Worm (Caenorhabditis elegans): ENCODE measurements around the gene C47E12.3.

The C47E12.3 gene

DNA sequence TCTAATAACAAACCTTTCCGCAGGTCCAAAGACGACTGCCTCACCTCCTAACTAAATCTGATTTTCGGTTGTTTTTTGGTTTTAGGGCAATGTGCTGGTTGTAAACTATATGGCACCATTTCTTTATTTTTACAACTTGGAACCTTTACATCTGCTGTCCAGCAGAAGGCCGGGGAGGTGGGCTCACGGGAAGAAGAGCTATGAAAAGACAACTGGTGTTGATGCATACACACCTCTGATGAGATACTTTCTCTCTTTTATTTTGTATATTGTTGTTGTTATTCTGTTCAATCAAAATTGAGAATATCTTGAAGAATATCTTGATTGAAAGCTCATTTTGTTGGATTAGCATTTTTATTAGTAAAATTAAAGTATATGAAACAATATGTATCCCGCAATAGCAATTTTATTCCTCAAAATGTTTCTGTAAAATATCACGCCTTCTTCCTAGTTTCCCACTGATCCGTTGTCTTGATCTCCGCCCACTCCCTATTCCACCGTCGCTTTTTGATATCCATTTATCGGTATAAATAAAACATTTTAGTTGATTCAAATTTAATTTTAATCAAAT is 24.0 kb downstream of the C47E12.3 start, which contains the start of gene dhp-2:
TSS of gene dhp-2 (plus strand) at position 521 of the 571 bp plus-strand sequence.
- TF ChIP-seq daf-16 (GFP tag; optimal IDR thresholded peaks at IDR 0.05) (peak in 1 of 2 experiments; percentile 56), daf-16 (tag; optimal IDR thresholded peaks at IDR 0.05) (no peak), nhr-11 (tag; optimal IDR thresholded peaks at IDR 0.05) (no peak)

DNA sequence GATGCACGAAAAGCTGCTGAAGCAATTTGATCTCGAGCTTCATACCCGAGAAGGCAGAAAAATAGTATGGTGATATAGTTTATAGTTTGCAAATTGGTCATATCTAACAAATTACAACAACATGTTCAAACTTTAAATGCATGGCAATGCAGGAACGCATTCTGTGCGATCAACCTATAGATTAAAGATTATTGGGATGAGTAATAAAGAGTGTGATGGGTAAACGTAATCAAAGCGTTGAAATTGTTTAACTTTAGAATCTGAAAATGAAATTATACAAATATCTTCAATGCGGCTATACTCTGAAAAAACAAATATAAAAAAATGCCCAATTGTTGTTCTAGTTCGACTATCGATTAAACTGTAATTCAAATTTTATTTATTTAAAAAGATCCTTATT is 25.4 kb downstream of the C47E12.3 start, which contains the start of gene C47E12.14:
TSS of gene C47E12.14 (minus strand) at position 101 of the 400 bp plus-strand sequence.
- no peak for TF ChIP-seq nhr-11 (tag; optimal IDR thresholded peaks at IDR 0.05)
- no peak for TF ChIP-seq lim-7 (GFP tag; IDR thresholded peaks at IDR 0.05)
- no peak for TF ChIP-seq lin-1 (GFP tag; IDR thresholded peaks at IDR 0.05)
- no peak for TF ChIP-seq nhr-6 (tag; optimal IDR thresholded peaks at IDR 0.05)
- no peak for TF ChIP-seq mep-1 (tag; optimal IDR thresholded peaks at IDR 0.05)
- TF ChIP-seq dmd-8 (GFP tag; IDR thresholded peaks at IDR 0.05), result no peak
- TF ChIP-seq lin-13 (GFP tag; optimal IDR thresholded peaks at IDR 0.05), result no peak
- no peak for TF ChIP-seq arid-1 (GFP tag; conservative IDR thresholded peaks at IDR 0.05)
- no peak for TF ChIP-seq duxl-1 (tag; optimal IDR thresholded peaks at IDR 0.05; ENCODE audit: poor library complexity)
- no peak for TF ChIP-seq ceh-28 (tag; optimal IDR thresholded peaks at IDR 0.05)
- no peak for TF ChIP-seq mes-2 (tag; optimal IDR thresholded peaks at IDR 0.05; ENCODE audit: poor library complexity, severe bottlenecking)
- TF ChIP-seq lin-29 (GFP tag; IDR thresholded peaks at IDR 0.05), result no peak
- no peak for TF ChIP-seq nhr-42 (GFP tag; IDR thresholded peaks at IDR 0.05)
- no peak for TF ChIP-seq Y48G9A.11 (GFP tag; IDR thresholded peaks at IDR 0.05)
- TF ChIP-seq ztf-7 (tag; optimal IDR thresholded peaks at IDR 0.05), result no peak
- no peak for TF ChIP-seq zip-11 (GFP tag; IDR thresholded peaks at IDR 0.05)

DNA sequence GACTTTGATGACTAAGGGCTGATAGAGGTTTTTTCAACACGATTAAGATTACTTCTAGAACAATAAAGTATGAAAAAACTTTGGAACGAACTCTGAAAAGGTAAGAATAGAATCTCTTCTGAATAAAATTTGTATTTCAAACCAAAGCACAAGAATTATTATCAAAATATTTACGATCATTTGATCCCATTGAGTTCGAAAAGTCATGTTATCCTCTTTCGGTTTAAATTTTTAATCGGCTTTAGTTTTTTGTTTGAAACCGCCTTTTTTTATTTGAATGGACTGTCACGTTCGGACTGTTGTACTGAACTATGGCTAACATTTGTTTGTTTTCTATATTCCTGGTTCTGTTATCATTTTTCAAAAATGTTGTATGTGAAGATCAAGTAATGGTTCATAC is 27.3 kb downstream of the C47E12.3 start, which contains the start of gene C47E12.9:
TSS of gene C47E12.9 (plus strand) at position 301 of the 400 bp plus-strand sequence.
- TF ChIP-seq nhr-237 (tag; optimal IDR thresholded peaks at IDR 0.05) (no peak), daf-19 (GFP tag; conservative IDR thresholded peaks at IDR 0.05) (no peak), ceh-20 (GFP tag; IDR thresholded peaks at IDR 0.05) (no peak), zip-2 (tag; optimal IDR thresholded peaks at IDR 0.05) (no peak), nhr-6 (tag; optimal IDR thresholded peaks at IDR 0.05) (no peak), mep-1 (tag; optimal IDR thresholded peaks at IDR 0.05) (no peak), nhr-25 (tag; optimal IDR thresholded peaks at IDR 0.05; ENCODE audit: borderline replicate concordance, insufficient read depth) (no peak), pha-4 (GFP tag; IDR thresholded peaks at IDR 0.05) (no peak), pha-4 (tag; optimal IDR thresholded peaks at IDR 0.05) (no peak), nhr-41 (GFP tag; IDR thresholded peaks at IDR 0.05) (no peak), zfp-3 (GFP tag; conservative IDR thresholded peaks at IDR 0.05) (no peak), zfp-2 (tag; optimal IDR thresholded peaks at IDR 0.05) (no peak), F49E8.2 (tag; optimal IDR thresholded peaks at IDR 0.05; ENCODE audit: borderline replicate concordance) (no peak), jun-1 (tag; optimal IDR thresholded peaks at IDR 0.05) (no peak)

DNA sequence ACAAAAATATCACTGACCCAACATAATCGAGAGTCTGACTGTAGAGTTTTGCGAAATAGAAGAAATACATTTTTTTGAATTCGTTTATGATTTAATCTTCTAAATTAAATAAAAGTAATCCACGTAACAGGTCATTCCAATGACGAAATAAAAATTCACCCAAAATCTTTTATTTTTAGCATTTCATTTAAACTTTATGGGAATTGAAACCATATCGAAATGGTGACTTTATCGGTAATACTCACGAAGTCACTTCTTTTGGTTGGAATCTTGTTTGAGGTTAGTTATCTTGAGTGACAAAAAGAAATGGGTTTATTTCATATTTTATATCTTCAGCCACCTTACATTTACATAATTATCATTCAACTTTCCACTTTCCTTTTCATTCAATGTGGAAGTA is 29.0 kb downstream of the C47E12.3 start, which contains the start of the genes C47E12.12 and C47E12.10:
TSS of gene C47E12.12 (minus strand) at position 101 of the 400 bp plus-strand sequence.
TSS of gene C47E12.10 (plus strand) at position 172 of the 400 bp plus-strand sequence.
- TF ChIP-seq zfp-2 (tag; optimal IDR thresholded peaks at IDR 0.05) (no peak), egl-27 (tag; optimal IDR thresholded peaks at IDR 0.05) (no peak), madf-9 (GFP tag; conservative IDR thresholded peaks at IDR 0.05) (no peak), mep-1 (tag; optimal IDR thresholded peaks at IDR 0.05) (no peak), set-16 (GFP tag; IDR thresholded peaks at IDR 0.05) (no peak), snpc-4 (tag; optimal IDR thresholded peaks at IDR 0.05) (no peak), ceh-28 (tag; optimal IDR thresholded peaks at IDR 0.05) (no peak), F10B5.3 (tag; optimal IDR thresholded peaks at IDR 0.05) (no peak), T20F7.1 (GFP tag; optimal IDR thresholded peaks at IDR 0.05) (no peak), zag-1 (tag; optimal IDR thresholded peaks at IDR 0.05) (no peak), zfp-3 (GFP tag; conservative IDR thresholded peaks at IDR 0.05) (no peak), unc-62 (GFP tag; optimal IDR thresholded peaks at IDR 0.05 in 1 of 2) (no peak), unc-62 (tag; optimal IDR thresholded peaks at IDR 0.05) (no peak), skn-1 (tag; optimal IDR thresholded peaks at IDR 0.05) (no peak), F26F4.8 (GFP tag; conservative IDR thresholded peaks at IDR 0.05) (no peak), ctbp-1 (GFP tag; IDR thresholded peaks at IDR 0.05) (no peak)
